Fruit fly (Drosophila melanogaster): ENCODE results near the gene Hand.

DNA sequence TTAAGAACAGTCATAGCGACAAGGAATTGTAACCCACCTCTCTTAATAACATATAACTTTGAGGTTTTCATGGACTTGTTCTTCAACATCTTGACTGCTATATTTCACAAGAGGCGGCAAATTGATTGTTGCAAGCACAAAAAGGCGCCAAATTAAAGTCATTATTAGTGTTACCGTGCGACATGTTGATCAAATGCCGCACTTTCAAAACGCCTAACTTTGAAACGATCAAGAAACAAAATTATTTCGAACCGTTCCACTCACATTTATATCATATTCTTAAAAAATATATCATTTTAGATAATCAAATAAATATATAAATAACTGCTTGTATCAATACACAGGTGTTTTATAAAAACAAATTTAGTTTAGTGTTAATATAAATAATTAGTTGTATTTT, 32.6 kb upstream of the Hand start, which contains the start of gene RnrL:
- no peak for TF ChIP-seq gl (tag; optimal IDR thresholded peaks at IDR 0.05)
- no peak for TF ChIP-seq CG17806 (tag; optimal IDR thresholded peaks at IDR 0.05)
- TF ChIP-seq D1 (tag; optimal IDR thresholded peaks at IDR 0.05): no peak
- no peak for TF ChIP-seq EcR (GFP tag; optimal IDR thresholded peaks at IDR 0.05)
- TF ChIP-seq CG4496 (GFP tag; IDR thresholded peaks at IDR 0.05): no peak
- no peak for TF ChIP-seq Snoo (tag; optimal IDR thresholded peaks at IDR 0.05)
- TF ChIP-seq Ets98B (GFP tag; IDR thresholded peaks at IDR 0.05): no peak

Data from whole organism, pupa.